Fruit fly (Drosophila melanogaster): ENCODE measurements around the gene CG43050.

Gene CG43050

DNA sequence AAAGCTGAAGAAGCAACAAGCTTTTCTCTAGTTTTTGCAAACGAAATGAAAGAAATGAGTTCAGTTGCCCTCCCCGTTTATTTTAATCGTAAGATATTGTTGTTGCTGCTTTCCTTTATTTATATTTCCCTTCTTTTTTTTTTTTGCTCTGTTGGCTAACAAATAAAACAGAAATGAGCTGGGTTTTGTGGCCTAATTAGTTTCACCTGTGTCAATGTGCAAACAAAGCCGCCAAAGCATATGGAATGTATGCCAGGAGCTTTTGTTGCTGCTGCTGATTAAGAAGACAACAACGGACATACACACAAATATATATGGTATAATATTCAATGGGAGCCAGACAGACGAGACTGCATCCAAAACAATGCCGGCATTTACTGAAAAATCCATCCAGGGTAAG is 36.9 kb upstream of the CG43050 start (continued):
- TF ChIP-seq pum (GFP tag; optimal IDR thresholded peaks at IDR 0.05) (no peak), CG14050 (GFP tag; IDR thresholded peaks at IDR 0.05) (no peak), Hr39 (optimal IDR thresholded peaks at IDR 0.05) (no peak), CG1233 (GFP tag; optimal IDR thresholded peaks at IDR 0.05) (no peak), ato (GFP tag; IDR thresholded peaks at IDR 0.05; ENCODE audit: partially characterized antibody) (no peak), chif (GFP tag; optimal IDR thresholded peaks at IDR 0.05) (no peak), CG6689 (GFP tag; IDR thresholded peaks at IDR 0.05) (no peak), sens (GFP tag) (peak; percentile 81), dpn (GFP tag; optimal IDR thresholded peaks at IDR 0.05) (no peak), Dek (tag; optimal IDR thresholded peaks at IDR 0.05) (no peak), dan (GFP tag; IDR thresholded peaks at IDR 0.05) (no peak), Ssrp (tag; optimal IDR thresholded peaks at IDR 0.05) (no peak), fd64A (GFP tag; optimal IDR thresholded peaks at IDR 0.05) (no peak), Nf-YC (tag; optimal IDR thresholded peaks at IDR 0.05) (no peak), phol (tag; optimal IDR thresholded peaks at IDR 0.05) (no peak), gsb (GFP tag; IDR thresholded peaks at IDR 0.05) (no peak), Jarid2 (GFP tag; optimal IDR thresholded peaks at IDR 0.05) (no peak), CG6765 (GFP tag; optimal IDR thresholded peaks at IDR 0.05) (no peak), HmgD (GFP tag; optimal IDR thresholded peaks at IDR 0.05) (no peak), CG12155 (GFP tag; optimal IDR thresholded peaks at IDR 0.05) (no peak), NC2α (GFP tag; optimal IDR thresholded peaks at IDR 0.05) (peak; percentile 1), crp (GFP tag; optimal IDR thresholded peaks at IDR 0.05) (no peak), pan (optimal IDR thresholded peaks at IDR 0.05) (no peak), pan (GFP tag; optimal IDR thresholded peaks at IDR 0.05 in 1 of 2, IDR thresholded peaks at IDR 0.05 in 1 of 2) (no peak), CG18262 (tag; optimal IDR thresholded peaks at IDR 0.05) (no peak), CG12236 (GFP tag; optimal IDR thresholded peaks at IDR 0.05) (no peak), pros (GFP tag; optimal IDR thresholded peaks at IDR 0.05) (no peak), da (GFP tag; optimal IDR thresholded peaks at IDR 0.05) (no peak), CG12769 (tag; optimal IDR thresholded peaks at IDR 0.05) (no peak), Bgb (GFP tag; IDR thresholded peaks at IDR 0.05; ENCODE audit: partially characterized antibody) (no peak), CG3281 (GFP tag; optimal IDR thresholded peaks at IDR 0.05) (peak; percentile 46), CG13287 (GFP tag; IDR thresholded peaks at IDR 0.05; ENCODE audit: partially characterized antibody) (no peak), ems (GFP tag; optimal IDR thresholded peaks at IDR 0.05) (no peak), CG17359 (tag; optimal IDR thresholded peaks at IDR 0.05) (no peak), CG8290 (GFP tag; optimal IDR thresholded peaks at IDR 0.05) (no peak), CG8290 (tag; optimal IDR thresholded peaks at IDR 0.05) (peak in 1 of 2 experiments; percentile 29), CG9817 (tag; optimal IDR thresholded peaks at IDR 0.05) (no peak), CoRest (tag; optimal IDR thresholded peaks at IDR 0.05) (peak; percentile 5), wdn (GFP tag; IDR thresholded peaks at IDR 0.05) (0 out of 2 replicates have a peak, but pooled peaks have one; percentile 9), tll (GFP tag; optimal IDR thresholded peaks at IDR 0.05) (no peak), CG5180 (GFP tag; optimal IDR thresholded peaks at IDR 0.05) (no peak), bowl (GFP tag; IDR thresholded peaks at IDR 0.05) (no peak), CG10959 (GFP tag; IDR thresholded peaks at IDR 0.05) (no peak), CG17568 (GFP tag; optimal IDR thresholded peaks at IDR 0.05) (peak; percentile 9), CG11723 (GFP tag; optimal IDR thresholded peaks at IDR 0.05) (no peak), schlank (tag; optimal IDR thresholded peaks at IDR 0.05) (peak; percentile 5), amos (GFP tag; IDR thresholded peaks at IDR 0.05; ENCODE audit: partially characterized antibody) (no peak), pzg (GFP tag; optimal IDR thresholded peaks at IDR 0.05) (no peak), fru (optimal IDR thresholded peaks at IDR 0.05) (no peak), mam (GFP tag; optimal IDR thresholded peaks at IDR 0.05) (no peak), CG2129 (GFP tag; IDR thresholded peaks at IDR 0.05; ENCODE audit: partially characterized antibody) (no peak), Sox102F (GFP tag; optimal IDR thresholded peaks at IDR 0.05) (no peak)

Measured in whole organism, embryonic.